Worm (Caenorhabditis elegans) whole organism, L3 larva: Measurements from ENCODE around the gene col-107.

ENCODE experiments used
- aly-2 ChIP-seq: fragments of 150-350 bp; optimal IDR thresholded peaks from 2 replicates; lab custom pipeline; 2014; ENCODE audit warnings: missing biosample characterization, missing genetic modification characterization
- ceh-82 ChIP-seq: fragments of 150-350 bp; optimal IDR thresholded peaks from 2 replicates; lab custom pipeline; 2014; ENCODE audit warnings: missing biosample characterization, missing genetic modification characterization
- egl-27 ChIP-seq: sonication (generic microtip); optimal IDR thresholded peaks from 4 replicates; lab custom pipeline; 2017; ENCODE audit warnings: missing biosample characterization, missing genetic modification reagents, missing genetic modification characterization
- egl-5 ChIP-seq: fragments of 150-350 bp; optimal IDR thresholded peaks from 2 replicates; lab custom pipeline; 2017; ENCODE audit warnings: missing biosample characterization, missing genetic modification reagents, missing genetic modification characterization, inconsistent platforms
- elt-1 ChIP-seq: fragments of 150-350 bp; optimal IDR thresholded peaks from 2 replicates; lab custom pipeline; 2014; ENCODE audit warnings: missing biosample characterization, missing genetic modification characterization
- elt-2 ChIP-seq: sonication (generic microtip); optimal IDR thresholded peaks from 2 replicates; lab custom pipeline; 2016; ENCODE audit warnings: missing genetic modification reagents, mild to moderate bottlenecking, missing genetic modification characterization, missing compliant biosample characterization
- elt-3 ChIP-seq, 3 experiments: fragments of 150-350 bp in 1 of 3; sonication (generic microtip) in 2 of 3; optimal IDR thresholded peaks; 2 replicates in 2 of 3; 4 replicates in 1 of 3; lab custom pipeline; 2014 to 2017; ENCODE audit warnings: missing biosample characterization in 3 of 3, missing genetic modification characterization in 3 of 3
- eor-1 ChIP-seq, 2 experiments: fragments of 150-350 bp; optimal IDR thresholded peaks; 2 replicates each; lab custom pipeline; 2014 to 2018; ENCODE audit warnings: missing biosample characterization in 2 of 2, missing genetic modification characterization in 2 of 2
- fkh-10 ChIP-seq: sonication (generic microtip); optimal IDR thresholded peaks from 2 replicates; lab custom pipeline; 2017; ENCODE audit warnings: missing biosample characterization, missing genetic modification reagents, missing genetic modification characterization
- fos-1 ChIP-seq: fragments of 150-350 bp; optimal IDR thresholded peaks from 2 replicates; lab custom pipeline; 2014; ENCODE audit warnings: missing biosample characterization, missing genetic modification characterization
- hmg-11 ChIP-seq: sonication (generic microtip); optimal IDR thresholded peaks from 2 replicates; lab custom pipeline; 2016; ENCODE audit warnings: missing genetic modification characterization, missing compliant biosample characterization
- jun-1 ChIP-seq: fragments of 150-350 bp; optimal IDR thresholded peaks from 2 replicates; lab custom pipeline; 2014; ENCODE audit warnings: missing biosample characterization, missing genetic modification reagents, missing genetic modification characterization
- lin-39 ChIP-seq: fragments of 150-350 bp; optimal IDR thresholded peaks from 2 replicates; lab custom pipeline; 2018; ENCODE audit warnings: missing biosample characterization, missing genetic modification reagents, missing genetic modification characterization
- lsy-12 ChIP-seq: sonication (generic microtip); optimal IDR thresholded peaks from 2 replicates; lab custom pipeline; 2016; ENCODE audit warnings: mild to moderate bottlenecking, missing genetic modification characterization, missing compliant biosample characterization
- mdl-1 ChIP-seq: fragments of 150-350 bp; optimal IDR thresholded peaks from 2 replicates; lab custom pipeline; 2014; ENCODE audit warnings: missing biosample characterization, missing genetic modification characterization
- mml-1 ChIP-seq: fragments of 150-350 bp; sonication (generic microtip); optimal IDR thresholded peaks from 3 replicates; lab custom pipeline; 2014; ENCODE audit warnings: missing biosample characterization, missing genetic modification characterization
- nhr-12 ChIP-seq: fragments of 150-350 bp; optimal IDR thresholded peaks from 2 replicates; lab custom pipeline; 2014; ENCODE audit warnings: missing biosample characterization, missing genetic modification characterization
- nhr-67 ChIP-seq: fragments of 150-350 bp; optimal IDR thresholded peaks from 2 replicates; lab custom pipeline; 2014; ENCODE audit warnings: missing biosample characterization, missing genetic modification characterization
- nhr-76 ChIP-seq: fragments of 150-350 bp; sonication (generic microtip); optimal IDR thresholded peaks from 5 replicates; lab custom pipeline; 2014; ENCODE audit warnings: missing biosample characterization, missing genetic modification characterization
- pha-4 ChIP-seq: fragments of 150-350 bp; optimal IDR thresholded peaks from 2 replicates; lab custom pipeline; 2014; ENCODE audit warnings: missing biosample characterization, missing genetic modification reagents, missing genetic modification characterization
- pqm-1 ChIP-seq: fragments of 150-350 bp; optimal IDR thresholded peaks from 2 replicates; lab custom pipeline; 2017; ENCODE audit warnings: missing biosample characterization, missing genetic modification characterization, inconsistent platforms
- sea-2 ChIP-seq: fragments of 150-350 bp; sonication (generic microtip); optimal IDR thresholded peaks from 4 replicates; lab custom pipeline; 2014; ENCODE audit warnings: missing biosample characterization, missing genetic modification reagents, missing genetic modification characterization
- tbx-2 ChIP-seq: sonication (generic microtip); optimal IDR thresholded peaks from 2 replicates; lab custom pipeline; 2016; ENCODE audit warnings: mild to moderate bottlenecking, missing genetic modification characterization, missing compliant biosample characterization
- unc-39 ChIP-seq: sonication (generic microtip); optimal IDR thresholded peaks from 4 replicates; lab custom pipeline; 2017; ENCODE audit warnings: missing biosample characterization, missing genetic modification characterization
- ztf-4 ChIP-seq: fragments of 150-350 bp; optimal IDR thresholded peaks from 2 replicates; lab custom pipeline; 2014; ENCODE audit warnings: missing biosample characterization, missing genetic modification characterization

The col-107 gene

ce11 chrIV:1550131-1550530 lies 1.6 kb downstream of the col-107 start, which contains the start of gene C34H4.5:
Gene C34H4.5 (minus strand): TSS chrIV:1550231.
- TF ChIP-seq eor-1 (tag; optimal IDR thresholded peaks at IDR 0.05; lab: Kevin White, UChicago) (no peak), lsy-12 (tag; lab: Kevin White, UChicago) (no peak), sea-2 (GFP tag; lab: Kevin White, UChicago) (no peak), jun-1 (no peak), nhr-76 (no peak), fos-1 (tag; lab: Kevin White, UChicago) (no peak), elt-2 (tag; lab: Kevin White, UChicago) (no peak), tbx-2 (tag; lab: Kevin White, UChicago) (no peak), egl-27 (tag; lab: Kevin White, UChicago) (no peak), mml-1 (tag; lab: Kevin White, UChicago) (no peak), aly-2 (tag; lab: Kevin White, UChicago) (no peak), lin-39 (tag; lab: Kevin White, UChicago) (no peak), pqm-1 (tag; lab: Kevin White, UChicago) (no peak), nhr-12 (no peak), egl-5 (tag; lab: Kevin White, UChicago) (no peak)

ce11 chrIV:1550578-1550977 lies 2.1 kb downstream of the col-107 start, which contains the start of gene tag-244:
Gene tag-244 (plus strand): TSS chrIV:1550878.
- TF ChIP-seq mml-1 (tag; lab: Kevin White, UChicago) (no peak), egl-5 (tag; lab: Kevin White, UChicago) (no peak), unc-39 (tag; lab: Kevin White, UChicago) (no peak), mdl-1 (tag; lab: Kevin White, UChicago) (no peak), elt-2 (tag; lab: Kevin White, UChicago) (peak; percentile 19), elt-3 (tag; optimal IDR thresholded peaks at IDR 0.05; lab: Kevin White, UChicago) (no peak)

- TF ChIP-seq fos-1 (tag; lab: Kevin White, UChicago) (no peak), pqm-1 (tag; lab: Kevin White, UChicago) (peak; percentile 53), nhr-67 (no peak), elt-2 (tag; lab: Kevin White, UChicago) (peak; percentile 62), ztf-4 (no peak), fkh-10 (no peak), pha-4 (tag; lab: Kevin White, UChicago) (no peak), ceh-82 (tag; lab: Kevin White, UChicago) (no peak), tbx-2 (tag; lab: Kevin White, UChicago) (no peak), elt-1 (tag; lab: Kevin White, UChicago) (no peak), elt-3 (tag; optimal IDR thresholded peaks at IDR 0.05; lab: Kevin White, UChicago) (no peak)
Measured at ce11 chrIV:1553195-1553918, 4.8 kb downstream of the col-107 start, which contains the start of gene C34H4.2. Gene C34H4.2 (plus strand): TSS chrIV:1553752.

- no peak for TF ChIP-seq pha-4 (tag; lab: Kevin White, UChicago)
- TF ChIP-seq pqm-1 (tag; lab: Kevin White, UChicago): peak; percentile 46
- TF ChIP-seq elt-2 (tag; lab: Kevin White, UChicago): peak; percentile 56
Measured at ce11 chrIV:1555021-1555720, 6.7 kb downstream of the col-107 start, which contains the start of gene C34H4.1. Gene C34H4.1 (plus strand): TSS chrIV:1555579.

- TF ChIP-seq pqm-1 (tag; lab: Kevin White, UChicago) (peak; percentile 28), hmg-11 (no peak), egl-5 (tag; lab: Kevin White, UChicago) (no peak), elt-2 (tag; lab: Kevin White, UChicago) (peak; percentile 68), elt-3 (tag; optimal IDR thresholded peaks at IDR 0.05; lab: Kevin White, UChicago) (no peak), pha-4 (tag; lab: Kevin White, UChicago) (peak; percentile 39)
Measured at ce11 chrIV:1559931-1560330, 11.4 kb downstream of the col-107 start, which contains the start of gene Y41D4B.17. Gene Y41D4B.17 (plus strand): TSS chrIV:1560104.

- peak; percentile 2 for TF ChIP-seq pqm-1 (tag; lab: Kevin White, UChicago)
- TF ChIP-seq elt-2 (tag; lab: Kevin White, UChicago): peak; percentile 20
- no peak for TF ChIP-seq fos-1 (tag; lab: Kevin White, UChicago)
- TF ChIP-seq, all 47 proteins: peak for 2
Measured at ce11 chrIV:1561884-1562283, 13.4 kb downstream of the col-107 start, which contains the start of gene hpo-6. Gene hpo-6 (plus strand): TSS chrIV:1562184.
